Fruit fly (Drosophila melanogaster) whole organism, embryonic: ENCODE data around the gene CG14237.

Source experiments
- BtbVII ChIP-seq: fragments of 200-800 bp; sonication (Bioruptor generic); optimal IDR thresholded peaks from 3 replicates; lab custom pipeline; 2017; ENCODE audit warnings: missing biosample characterization, mild to moderate bottlenecking, missing genetic modification characterization
- Bteb2 ChIP-seq: fragments of 200-800 bp; sonication (Bioruptor generic); optimal IDR thresholded peaks from 2 replicates; lab custom pipeline; 2016; ENCODE audit warnings: missing biosample characterization, missing genetic modification characterization
- CG1024 ChIP-seq: fragments of 200-800 bp; sonication (Bioruptor generic); IDR thresholded peaks from 2 replicates; pipeline ENCODE4 v1.3.6; 2022; ENCODE audit warnings: missing biosample characterization, missing genetic modification characterization
- CG12659 ChIP-seq: fragments of 200-800 bp; sonication (Bioruptor generic); optimal IDR thresholded peaks from 3 replicates; lab custom pipeline; 2017; ENCODE audit warnings: mild to moderate bottlenecking, missing biosample characterization, missing genetic modification reagents, missing genetic modification characterization
- CG13296 ChIP-seq: fragments of 200-800 bp; sonication (Bioruptor generic); optimal IDR thresholded peaks from 3 replicates; lab custom pipeline; 2018; ENCODE audit warnings: missing biosample characterization, mild to moderate bottlenecking, missing genetic modification characterization
- CG13424 ChIP-seq: fragments of 200-800 bp; sonication (Bioruptor generic); optimal IDR thresholded peaks from 2 replicates; lab custom pipeline; 2019; ENCODE audit warnings: missing biosample characterization, mild to moderate bottlenecking, missing genetic modification characterization, moderate library complexity
- CG14014 ChIP-seq: fragments of 200-800 bp; sonication (Bioruptor generic); IDR thresholded peaks from 2 replicates; pipeline ENCODE4 v1.3.6; 2022; ENCODE audit warnings: missing biosample characterization, missing genetic modification characterization
- CG14860 ChIP-seq: fragments of 200-800 bp; sonication (Bioruptor generic); IDR thresholded peaks from 3 replicates; pipeline ENCODE4 v1.3.6; 2022; ENCODE audit warnings: missing biosample characterization, missing genetic modification characterization; ENCODE audit not compliant: partially characterized antibody
- CG15269 ChIP-seq: fragments of 200-800 bp; sonication (Bioruptor generic); optimal IDR thresholded peaks from 2 replicates; lab custom pipeline; 2018; ENCODE audit warnings: missing biosample characterization, mild to moderate bottlenecking, missing genetic modification characterization, moderate library complexity
- CG18619 ChIP-seq: fragments of 200-800 bp; sonication (Bioruptor generic); optimal IDR thresholded peaks from 3 replicates; lab custom pipeline; 2017; ENCODE audit warnings: missing biosample characterization, mild to moderate bottlenecking, missing genetic modification characterization
- CG2120 ChIP-seq: fragments of 200-800 bp; sonication (Bioruptor generic); optimal IDR thresholded peaks from 3 replicates; lab custom pipeline; 2016; ENCODE audit warnings: missing biosample characterization, missing genetic modification characterization
- CG2678 ChIP-seq: fragments of 200-800 bp; sonication (Bioruptor generic); optimal IDR thresholded peaks from 3 replicates; lab custom pipeline; 2019; ENCODE audit warnings: missing biosample characterization, mild to moderate bottlenecking, missing genetic modification characterization, moderate library complexity
- CG30403 ChIP-seq: fragments of 200-800 bp; sonication (Bioruptor generic); optimal IDR thresholded peaks from 3 replicates; lab custom pipeline; 2016; ENCODE audit warnings: missing biosample characterization, missing genetic modification characterization
- CG32532 ChIP-seq: fragments of 200-800 bp; sonication (Bioruptor generic); IDR thresholded peaks from 2 replicates; pipeline ENCODE4 v1.3.6; 2022; ENCODE audit warnings: missing biosample characterization, missing genetic modification characterization
- CG3281 ChIP-seq: fragments of 200-800 bp; sonication (Bioruptor generic); optimal IDR thresholded peaks from 3 replicates; lab custom pipeline; 2017; ENCODE audit warnings: missing biosample characterization, mild to moderate bottlenecking, missing genetic modification characterization
- CG3726 ChIP-seq: fragments of 200-800 bp; sonication (Bioruptor generic); IDR thresholded peaks from 3 replicates; pipeline ENCODE4, ENCODE4 v1.3.6; 2022; ENCODE audit warnings: missing biosample characterization, missing genetic modification characterization
- CG6791 ChIP-seq: fragments of 200-800 bp; sonication (Bioruptor generic); IDR thresholded peaks from 3 replicates; pipeline ENCODE4 v1.3.6; 2022; ENCODE audit warnings: missing biosample characterization, missing genetic modification characterization; ENCODE audit not compliant: partially characterized antibody
- CG6854 ChIP-seq: fragments of 200-800 bp; sonication (Bioruptor generic); optimal IDR thresholded peaks from 3 replicates; lab custom pipeline; 2017; ENCODE audit warnings: missing biosample characterization, mild to moderate bottlenecking, missing genetic modification characterization
- CG7786 ChIP-seq: fragments of 200-800 bp; sonication (Bioruptor generic); optimal IDR thresholded peaks from 2 replicates; lab custom pipeline; 2016; ENCODE audit warnings: missing biosample characterization, missing genetic modification characterization
- CG7839 ChIP-seq: fragments of 200-800 bp; sonication (Bioruptor generic); optimal IDR thresholded peaks from 3 replicates; lab custom pipeline; 2018; ENCODE audit warnings: missing biosample characterization, mild to moderate bottlenecking, missing genetic modification characterization, moderate library complexity
- CG8359 ChIP-seq: fragments of 200-800 bp; sonication (Bioruptor generic); optimal IDR thresholded peaks from 2 replicates; lab custom pipeline; 2017; ENCODE audit warnings: missing biosample characterization, mild to moderate bottlenecking, missing genetic modification characterization, borderline replicate concordance
- CG9727 ChIP-seq: fragments of 200-800 bp; sonication (Bioruptor generic); optimal IDR thresholded peaks from 3 replicates; lab custom pipeline; 2017; ENCODE audit warnings: missing biosample characterization, mild to moderate bottlenecking, missing genetic modification characterization
- CHES-1-like ChIP-seq: fragments of 200-800 bp; sonication (Bioruptor generic); optimal IDR thresholded peaks from 2 replicates; lab custom pipeline; 2016; ENCODE audit warnings: missing biosample characterization, missing genetic modification characterization
- CoRest ChIP-seq: fragments of 200-800 bp; sonication (Bioruptor generic); optimal IDR thresholded peaks from 3 replicates; lab custom pipeline; 2018; ENCODE audit warnings: missing biosample characterization, mild to moderate bottlenecking, missing genetic modification characterization, moderate library complexity
- D ChIP-seq, 2 experiments: fragments of 200-800 bp in 1 of 2; fragments of >200 bp in 1 of 2; sonication (Bioruptor generic) in 1 of 2; optimal IDR thresholded peaks; 2 replicates in 1 of 2; 3 replicates in 1 of 2; lab custom pipeline; 2017; ENCODE audit warnings: mild to moderate bottlenecking in 1 of 2, missing biosample characterization in 1 of 2, missing genetic modification characterization in 1 of 2, missing genetic modification reagents in 1 of 2
- Elba2 ChIP-seq: fragments of 200-800 bp; sonication (Bioruptor generic); optimal IDR thresholded peaks from 3 replicates; lab custom pipeline; 2016; ENCODE audit warnings: missing biosample characterization, missing genetic modification characterization
- HHEX ChIP-seq: fragments of 200-800 bp; sonication (Bioruptor generic); optimal IDR thresholded peaks from 3 replicates; lab custom pipeline; 2017; ENCODE audit warnings: missing biosample characterization, mild to moderate bottlenecking, missing genetic modification characterization, missing genetic modification reagents
- HLH54F ChIP-seq: fragments of 200-800 bp; sonication (Bioruptor generic); optimal IDR thresholded peaks from 3 replicates; lab custom pipeline; 2016; ENCODE audit warnings: missing biosample characterization, missing genetic modification characterization
- Mad ChIP-seq: fragments of 200-800 bp; sonication (Bioruptor generic); optimal IDR thresholded peaks from 2 replicates; lab custom pipeline; 2016; ENCODE audit warnings: missing biosample characterization, missing genetic modification characterization
- Scr ChIP-seq: fragments of 200-800 bp; sonication (Bioruptor generic); IDR thresholded peaks from 2 replicates; pipeline ENCODE4 v1.3.6; 2022; ENCODE audit warnings: missing biosample characterization, missing genetic modification characterization; ENCODE audit not compliant: partially characterized antibody
- Tbp ChIP-seq: fragments of >200 bp; optimal IDR thresholded peaks from 2 replicates; lab custom pipeline; 2018; ENCODE audit warnings: missing biosample characterization, missing genetic modification characterization
- bab2 ChIP-seq: fragments of 200-800 bp; sonication (Bioruptor generic); optimal IDR thresholded peaks from 2 replicates; lab custom pipeline; 2016; ENCODE audit warnings: missing biosample characterization, missing genetic modification characterization
- crp ChIP-seq, 2 experiments: fragments of 200-800 bp; sonication (Bioruptor generic); optimal IDR thresholded peaks; 2 replicates in 1 of 2; 3 replicates in 1 of 2; lab custom pipeline; 2017; ENCODE audit warnings: missing biosample characterization in 2 of 2, missing genetic modification characterization in 2 of 2, mild to moderate bottlenecking in 1 of 2, moderate library complexity in 1 of 2
- cwo ChIP-seq: fragments of 200-800 bp; sonication (Bioruptor generic); optimal IDR thresholded peaks from 3 replicates; lab custom pipeline; 2017; ENCODE audit warnings: missing biosample characterization, missing genetic modification characterization, mild to moderate bottlenecking, moderate library complexity, missing genetic modification reagents
- fru ChIP-seq: fragments of >200 bp; optimal IDR thresholded peaks from 2 replicates; lab custom pipeline; 2017
- ind ChIP-seq: fragments of 200-800 bp; sonication (Bioruptor generic); optimal IDR thresholded peaks from 3 replicates; lab custom pipeline; 2016; ENCODE audit warnings: missing biosample characterization, missing genetic modification characterization
- inv ChIP-seq: fragments of 200-800 bp; sonication (Bioruptor generic); IDR thresholded peaks from 2 replicates; pipeline ENCODE4 v1.3.6; 2022; ENCODE audit warnings: missing biosample characterization, missing genetic modification characterization; ENCODE audit not compliant: partially characterized antibody
- jumu ChIP-seq: fragments of 200-800 bp; sonication (Bioruptor generic); optimal IDR thresholded peaks from 3 replicates; lab custom pipeline; 2016; ENCODE audit warnings: missing biosample characterization, missing genetic modification characterization
- lab ChIP-seq: fragments of 200-800 bp; sonication (Bioruptor generic); optimal IDR thresholded peaks from 3 replicates; lab custom pipeline; 2017; ENCODE audit warnings: missing biosample characterization, missing genetic modification characterization, mild to moderate bottlenecking, moderate library complexity, missing genetic modification reagents
- lilli ChIP-seq: fragments of 200-800 bp; sonication (Bioruptor generic); optimal IDR thresholded peaks from 3 replicates; lab custom pipeline; 2016; ENCODE audit warnings: missing biosample characterization, missing genetic modification characterization
- maf-S ChIP-seq: fragments of 200-800 bp; sonication (Bioruptor generic); optimal IDR thresholded peaks from 2 replicates; lab custom pipeline; 2016; ENCODE audit warnings: missing biosample characterization, missing genetic modification characterization
- nerfin-2 ChIP-seq: fragments of 200-800 bp; sonication (Bioruptor generic); IDR thresholded peaks from 2 replicates; pipeline ENCODE4 v1.3.6; 2022; ENCODE audit warnings: missing biosample characterization, missing genetic modification characterization; ENCODE audit not compliant: partially characterized antibody
- oc ChIP-seq: fragments of 200-800 bp; sonication (Bioruptor generic); optimal IDR thresholded peaks from 2 replicates; lab custom pipeline; 2018; ENCODE audit warnings: missing biosample characterization, mild to moderate bottlenecking, missing genetic modification characterization, moderate library complexity
- otp ChIP-seq: fragments of 200-800 bp; sonication (Bioruptor generic); IDR thresholded peaks from 3 replicates; pipeline ENCODE4, ENCODE4 v1.3.6; 2022; ENCODE audit warnings: missing biosample characterization, missing genetic modification characterization
- pnt ChIP-seq: fragments of 200-800 bp; sonication (Bioruptor generic); optimal IDR thresholded peaks from 3 replicates; lab custom pipeline; 2016; ENCODE audit warnings: missing biosample characterization, missing genetic modification characterization
- scrt ChIP-seq: fragments of 200-800 bp; sonication (Bioruptor generic); optimal IDR thresholded peaks from 2 replicates; lab custom pipeline; 2018; ENCODE audit warnings: missing biosample characterization, mild to moderate bottlenecking, missing genetic modification characterization, moderate library complexity
- seq ChIP-seq: fragments of 200-800 bp; sonication (Bioruptor generic); IDR thresholded peaks from 2 replicates; pipeline ENCODE4 v1.3.6; 2022; ENCODE audit warnings: missing biosample characterization, missing genetic modification characterization
- sob ChIP-seq: fragments of 200-800 bp; sonication (Bioruptor generic); IDR thresholded peaks from 2 replicates; pipeline ENCODE4 v1.3.6; 2022; ENCODE audit warnings: missing biosample characterization, missing genetic modification characterization
- ttk ChIP-seq: fragments of 200-800 bp; sonication (Bioruptor generic); IDR thresholded peaks from 2 replicates; pipeline ENCODE4 v2.1.2; 2022; ENCODE audit warnings: missing biosample characterization, missing genetic modification characterization
- unpg ChIP-seq: fragments of 200-800 bp; sonication (Bioruptor generic); optimal IDR thresholded peaks from 3 replicates; lab custom pipeline; 2018; ENCODE audit warnings: missing biosample characterization, mild to moderate bottlenecking, missing genetic modification characterization, moderate library complexity

Gene CG14237

DNA sequence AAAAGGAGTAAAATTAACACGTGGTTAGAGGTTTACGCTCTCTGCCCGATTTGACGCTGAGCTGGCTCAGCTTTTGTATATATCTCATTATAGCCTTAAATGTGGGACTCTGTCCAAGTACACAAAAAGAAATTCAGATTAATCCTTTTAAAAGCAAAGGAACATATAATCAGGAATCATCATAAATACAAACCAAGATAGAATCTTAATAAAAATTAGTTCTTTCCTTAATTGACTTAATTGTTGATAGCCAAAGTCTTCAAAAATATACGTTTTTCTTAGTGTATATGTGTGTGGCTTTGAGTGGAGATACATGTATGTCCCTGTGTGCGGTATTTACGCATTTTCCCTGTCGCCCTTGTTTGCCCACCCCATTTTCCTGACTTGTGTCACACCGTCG lies 37.6 kb downstream of the CG14237 start (continued):
- peak; percentile 24 for TF ChIP-seq ind
- TF ChIP-seq CG18619 (GFP tag; lab: Kevin White, UChicago): peak; percentile 15
- no peak for TF ChIP-seq Tbp
- TF ChIP-seq inv (GFP tag; lab: Robert Waterston, UW): no peak
- TF ChIP-seq CG2120 (GFP tag; lab: Kevin White, UChicago): peak; percentile 80
- TF ChIP-seq bab2: no peak
- TF ChIP-seq seq (GFP tag; lab: Robert Waterston, UW): peak; percentile 51; the same call in 1 of the 2 replicates
- no peak for TF ChIP-seq CG3726 (GFP tag; lab: Robert Waterston, UW)
- TF ChIP-seq pnt (GFP tag; lab: Kevin White, UChicago): no peak
- peak; percentile 23 for TF ChIP-seq HHEX (GFP tag; lab: Kevin White, UChicago)
- no peak for TF ChIP-seq crp (GFP tag; optimal IDR thresholded peaks at IDR 0.05; lab: Kevin White, UChicago)
- no peak for TF ChIP-seq CG8359
- TF ChIP-seq sob: peak; percentile 33; the same call in 1 of the 2 replicates
- no peak for TF ChIP-seq CHES-1-like (GFP tag; lab: Kevin White, UChicago)
- TF ChIP-seq CG14860 (GFP tag; lab: Robert Waterston, UW): no peak
- TF ChIP-seq oc (tag; lab: Kevin White, UChicago): no peak
- TF ChIP-seq Elba2: no peak
- peak; percentile 45 for TF ChIP-seq CG13424 (tag; lab: Kevin White, UChicago)
- TF ChIP-seq Bteb2 (GFP tag; lab: Kevin White, UChicago): peak; percentile 3
- no peak for TF ChIP-seq otp (GFP tag; lab: Robert Waterston, UW)
- TF ChIP-seq CG3281 (GFP tag; lab: Kevin White, UChicago): peak; percentile 43
- peak; percentile 28 for TF ChIP-seq CG9727 (GFP tag; lab: Kevin White, UChicago)
- no peak for TF ChIP-seq Mad (GFP tag; lab: Kevin White, UChicago)
- TF ChIP-seq CG7839: peak; percentile 56
- peak; percentile 52 for TF ChIP-seq scrt (GFP tag; lab: Kevin White, UChicago)
- TF ChIP-seq CG6791 (GFP tag; lab: Robert Waterston, UW): no peak
- TF ChIP-seq Scr (GFP tag; lab: Robert Waterston, UW): no peak
- peak; percentile 23 for TF ChIP-seq unpg (GFP tag; lab: Kevin White, UChicago)
- TF ChIP-seq nerfin-2 (GFP tag; lab: Robert Waterston, UW): no peak
- TF ChIP-seq CG30403 (GFP tag; lab: Kevin White, UChicago): peak; percentile 37
- peak; percentile 58; the same call in 1 of the 2 replicates for TF ChIP-seq CG32532 (GFP tag; lab: Robert Waterston, UW)
- TF ChIP-seq lab (GFP tag; lab: Kevin White, UChicago): peak; percentile 71
- TF ChIP-seq CG15269: peak; percentile 63
- TF ChIP-seq cwo (GFP tag; lab: Kevin White, UChicago): peak; percentile 52
- TF ChIP-seq D (optimal IDR thresholded peaks at IDR 0.05; lab: Kevin White, UChicago): no peak
- no peak for TF ChIP-seq D (GFP tag; optimal IDR thresholded peaks at IDR 0.05; lab: Kevin White, UChicago)
- peak; percentile 17 for TF ChIP-seq CG12659 (GFP tag; lab: Kevin White, UChicago)
- TF ChIP-seq CG7786 (GFP tag; lab: Kevin White, UChicago): peak; percentile 1
- TF ChIP-seq BtbVII (GFP tag; lab: Kevin White, UChicago): peak; percentile 38
- no peak for TF ChIP-seq fru
- no peak for TF ChIP-seq CG1024 (GFP tag; lab: Robert Waterston, UW)
- peak; percentile 70 for TF ChIP-seq CG2678
- TF ChIP-seq jumu (GFP tag; lab: Kevin White, UChicago): no peak
- TF ChIP-seq CoRest (tag; lab: Kevin White, UChicago): peak; percentile 42
- TF ChIP-seq HLH54F (GFP tag; lab: Kevin White, UChicago): no peak
- TF ChIP-seq CG13296 (GFP tag; lab: Kevin White, UChicago): peak; percentile 35
- TF ChIP-seq CG14014 (GFP tag; lab: Robert Waterston, UW): peak; percentile 38; the same call in 1 of the 2 replicates
- TF ChIP-seq maf-S (GFP tag; lab: Kevin White, UChicago): no peak
- peak; percentile 38 for TF ChIP-seq CG6854 (GFP tag; lab: Kevin White, UChicago)
- TF ChIP-seq ttk (GFP tag; lab: Robert Waterston, UW): peak; percentile 33; the same call in 1 of the 2 replicates
- TF ChIP-seq lilli (GFP tag; lab: Kevin White, UChicago): peak; percentile 40
